Worm (Caenorhabditis elegans) whole organism, early embryonic: ENCODE results near the gene fbxa-78.
"Not testable (repeated sequence)": the region's sequence is repeated elsewhere in the genome, so short reads cannot be mapped to it uniquely, and the experiment has no call there.

Experiments used
- B0310.2 ChIP-seq: sonication (generic microtip); optimal IDR thresholded peaks from 2 replicates; lab custom pipeline; 2016; ENCODE audit warnings: mild to moderate bottlenecking, missing genetic modification characterization, missing compliant biosample characterization
- F13C5.2 ChIP-seq: sonication (generic microtip); optimal IDR thresholded peaks from 2 replicates; lab custom pipeline; 2017; ENCODE audit warnings: mild to moderate bottlenecking, missing genetic modification characterization, inconsistent platforms, missing compliant biosample characterization
- aly-1 ChIP-seq: sonication (generic microtip); optimal IDR thresholded peaks from 2 replicates; lab custom pipeline; 2016; ENCODE audit warnings: missing genetic modification characterization, missing compliant biosample characterization
- ama-1 ChIP-seq: fragments of 150-350 bp; optimal IDR thresholded peaks from 2 replicates; lab custom pipeline; 2014
- ceh-13 ChIP-seq: fragments of 200-800 bp; sonication (Bioruptor generic); optimal IDR thresholded peaks from 2 replicates; lab custom pipeline; 2018; ENCODE audit warnings: mild to moderate bottlenecking, missing genetic modification characterization, missing compliant biosample characterization
- ceh-36 ChIP-seq: sonication (generic microtip); optimal IDR thresholded peaks from 2 replicates; lab custom pipeline; 2016; ENCODE audit warnings: missing genetic modification characterization, inconsistent platforms, missing compliant biosample characterization
- ets-7 ChIP-seq: sonication (generic microtip); optimal IDR thresholded peaks from 2 replicates; lab custom pipeline; 2016; ENCODE audit warnings: missing genotype, missing genetic modification characterization, missing compliant biosample characterization
- flt-1 ChIP-seq: fragments of 200-800 bp; sonication (Bioruptor generic); IDR thresholded peaks from 2 replicates; pipeline ENCODE4 v1.3.6; 2022; ENCODE audit warnings: missing genetic modification characterization, missing compliant biosample characterization
- hmbx-1 ChIP-seq: sonication (generic microtip); optimal IDR thresholded peaks from 2 replicates; lab custom pipeline; 2016; ENCODE audit warnings: mild to moderate bottlenecking, missing genetic modification characterization, missing compliant biosample characterization
- hmg-4 ChIP-seq: fragments of 200-800 bp; sonication (Bioruptor generic); optimal IDR thresholded peaks from 2 replicates; lab custom pipeline; 2018; ENCODE audit warnings: mild to moderate bottlenecking, missing genetic modification characterization, missing compliant biosample characterization
- hnd-1 ChIP-seq: sonication (generic microtip); optimal IDR thresholded peaks from 2 replicates; lab custom pipeline; 2016; ENCODE audit warnings: missing genetic modification characterization, missing compliant biosample characterization
- pes-1 ChIP-seq: fragments of 200-800 bp; sonication (Bioruptor generic); IDR thresholded peaks from 2 replicates; pipeline ENCODE4 v1.3.6; 2022; ENCODE audit warnings: missing genetic modification reagents, missing genetic modification characterization, missing compliant biosample characterization
- scrt-1 ChIP-seq: fragments of 200-800 bp; sonication (Bioruptor generic); IDR thresholded peaks from 2 replicates; pipeline ENCODE4 v1.3.6; 2022; ENCODE audit warnings: missing genetic modification characterization, missing compliant biosample characterization
- sea-1 ChIP-seq: fragments of 200-800 bp; sonication (Bioruptor generic); conservative IDR thresholded peaks from 2 replicates; pipeline ENCODE4 v1.3.6; 2022; ENCODE audit warnings: missing genetic modification characterization, missing compliant biosample characterization
- tbx-11 ChIP-seq: fragments of 200-800 bp; sonication (Bioruptor generic); IDR thresholded peaks from 2 replicates; pipeline ENCODE4 v1.3.6; 2022; ENCODE audit warnings: missing genetic modification characterization, missing compliant biosample characterization
- tbx-37 ChIP-seq: fragments of 200-800 bp; sonication (Bioruptor generic); conservative IDR thresholded peaks from 2 replicates; pipeline ENCODE4 v1.3.6; 2022; ENCODE audit warnings: missing genetic modification reagents, missing genetic modification characterization, missing compliant biosample characterization
- tra-4 ChIP-seq: sonication (generic microtip); optimal IDR thresholded peaks from 2 replicates; lab custom pipeline; 2017; ENCODE audit warnings: missing genetic modification characterization, missing compliant biosample characterization

fbxa-78 gene

DNA sequence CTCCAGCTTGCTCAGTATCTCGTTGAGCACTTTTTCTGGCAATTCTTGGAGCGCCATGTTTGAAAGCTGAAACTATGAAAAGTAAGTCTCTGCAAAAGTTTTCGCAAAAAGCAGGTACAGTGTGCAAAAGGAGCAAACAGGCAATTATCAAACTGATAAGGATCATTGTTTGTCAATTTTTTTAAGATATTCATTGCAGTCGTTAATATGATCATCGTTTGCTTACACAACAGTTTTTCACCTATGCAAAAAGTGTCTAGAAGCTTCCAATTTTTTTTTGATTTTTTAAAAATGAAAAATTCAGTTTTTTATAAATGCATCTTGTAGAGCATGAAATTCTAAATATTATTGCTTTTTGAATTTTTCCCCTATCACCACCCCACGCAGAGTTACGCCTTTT, at the start of gene fbxa-78:
TSS of gene fbxa-78 (minus strand) at position 101 of the 400 bp plus-strand sequence.
- not testable (repeated sequence) for TF ChIP-seq tbx-11 (GFP tag; lab: Robert Waterston, UW); hnd-1 (tag; lab: Kevin White, UChicago); ama-1 (lab: Kevin White, UChicago)

- no peak for TF ChIP-seq ceh-36
- no peak for TF ChIP-seq aly-1 (tag; lab: Kevin White, UChicago)
- no peak for TF ChIP-seq F13C5.2 (tag; lab: Kevin White, UChicago)
- no peak for TF ChIP-seq B0310.2 (tag; lab: Kevin White, UChicago)
- TF ChIP-seq tbx-37 (GFP tag; lab: Robert Waterston, UW), result no peak
- TF ChIP-seq scrt-1 (GFP tag; lab: Robert Waterston, UW), result no peak
- TF ChIP-seq hnd-1 (tag; lab: Kevin White, UChicago), result no peak
These were observed 49.1 kb upstream of the fbxa-78 start for ce11 chrIII:1307333-1307732.

ce11 chrIII:1303414-1303813, 45.2 kb upstream of the fbxa-78 start, which contains the start of gene fbxa-75:
fbxa-75 (plus strand) TSS chrIII:1303714.
- TF ChIP-seq B0310.2 (tag; lab: Kevin White, UChicago) (no peak), ceh-36 (no peak), tbx-11 (GFP tag; lab: Robert Waterston, UW) (no peak), hnd-1 (tag; lab: Kevin White, UChicago) (no peak), tra-4 (tag; lab: Kevin White, UChicago) (no peak), ets-7 (tag; lab: Kevin White, UChicago) (no peak), sea-1 (no peak), hmg-4 (GFP tag; lab: Kevin White, UChicago) (no peak), aly-1 (tag; lab: Kevin White, UChicago) (no peak), ama-1 (lab: Kevin White, UChicago) (no peak), F13C5.2 (tag; lab: Kevin White, UChicago) (no peak), flt-1 (GFP tag; lab: Robert Waterston, UW) (no peak), pes-1 (GFP tag; lab: Robert Waterston, UW) (no peak), scrt-1 (GFP tag; lab: Robert Waterston, UW) (no peak), hmbx-1 (tag; lab: Kevin White, UChicago) (no peak)

DNA sequence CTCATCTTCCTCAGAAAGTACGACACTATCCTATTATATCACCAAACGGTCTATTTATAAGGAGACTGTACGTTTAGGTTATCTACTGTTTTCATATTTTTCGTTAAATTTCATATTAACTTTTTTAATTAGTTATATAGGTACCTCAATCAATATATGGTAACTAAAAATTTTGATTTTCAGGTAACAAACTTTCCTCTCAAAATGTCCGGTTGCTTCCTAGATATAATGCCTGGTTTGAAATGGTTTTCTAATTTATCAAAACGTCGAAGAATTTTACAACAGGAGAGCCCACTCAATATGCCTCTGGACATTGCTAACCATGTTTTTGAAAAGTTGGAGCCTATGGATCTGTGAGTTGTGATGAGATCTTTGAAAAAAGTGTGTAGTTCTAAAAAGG, 39.3 kb upstream of the fbxa-78 start, which contains the start of gene fbxa-28:
TSS of gene fbxa-28 (plus strand) at position 301 of the 400 bp plus-strand sequence.
- TF ChIP-seq aly-1 (tag; lab: Kevin White, UChicago) (no peak), hmbx-1 (tag; lab: Kevin White, UChicago) (no peak), flt-1 (GFP tag; lab: Robert Waterston, UW) (no peak), pes-1 (GFP tag; lab: Robert Waterston, UW) (no peak), tbx-11 (GFP tag; lab: Robert Waterston, UW) (no peak), scrt-1 (GFP tag; lab: Robert Waterston, UW) (no peak)

DNA sequence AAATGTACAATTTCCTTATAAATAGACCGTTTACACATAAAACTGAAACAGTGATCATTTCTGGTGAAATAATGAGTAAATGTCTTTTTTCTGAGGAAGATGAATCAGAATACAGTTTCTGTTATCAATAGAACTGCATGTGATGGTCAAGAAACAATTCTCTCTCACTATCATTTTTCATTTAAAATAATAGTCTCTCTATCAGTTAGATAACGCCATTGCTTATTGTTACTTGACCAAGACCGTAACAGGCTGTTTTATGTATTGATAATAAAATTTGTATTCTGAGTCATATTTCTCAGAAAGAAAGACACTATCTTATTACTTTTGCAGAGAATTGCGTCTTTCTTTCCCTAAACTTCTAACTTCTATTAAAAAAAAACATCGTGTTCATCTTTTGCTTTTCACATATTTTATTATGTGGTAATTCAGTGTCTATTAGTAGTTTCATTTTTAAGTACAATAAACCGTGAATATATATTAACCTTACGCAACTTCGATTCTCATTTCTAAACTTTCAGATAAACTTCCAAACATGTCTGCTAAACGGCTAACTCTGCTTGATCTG, 37.0 kb upstream of the fbxa-78 start, which contains the start of gene fbxa-35:
TSS of gene fbxa-35 (plus strand) at position 518 of the 568 bp plus-strand sequence.
- TF ChIP-seq hnd-1 (tag; lab: Kevin White, UChicago) (no peak), ets-7 (tag; lab: Kevin White, UChicago) (no peak)

DNA sequence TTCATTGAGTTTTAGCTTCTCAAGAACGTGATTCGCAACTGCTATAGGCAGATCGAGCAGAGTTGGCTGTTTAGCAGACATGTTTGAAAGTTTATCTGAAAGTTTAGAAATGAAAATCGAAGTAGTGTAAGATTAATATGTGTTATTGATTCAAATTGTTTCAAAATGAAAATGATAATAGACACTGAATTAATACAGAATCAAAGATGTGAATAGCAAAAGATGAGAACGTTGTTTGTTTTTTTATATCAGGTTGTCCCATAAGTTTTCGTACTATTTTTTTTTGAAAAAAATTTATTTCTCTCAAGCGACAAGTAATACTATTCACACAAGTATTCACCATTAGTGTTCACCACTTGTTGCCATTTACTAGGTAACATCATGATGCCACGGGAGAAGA, 34.9 kb upstream of the fbxa-78 start, which contains the start of gene fbxa-36:
TSS of gene fbxa-36 (minus strand) at position 101 of the 400 bp plus-strand sequence.
- TF ChIP-seq B0310.2 (tag; lab: Kevin White, UChicago) (no peak), ceh-36 (no peak), tbx-11 (GFP tag; lab: Robert Waterston, UW) (no peak), hmbx-1 (tag; lab: Kevin White, UChicago) (no peak), ceh-13 (GFP tag; lab: Kevin White, UChicago) (no peak), pes-1 (GFP tag; lab: Robert Waterston, UW) (no peak), tbx-37 (GFP tag; lab: Robert Waterston, UW) (no peak), ama-1 (lab: Kevin White, UChicago) (no peak), F13C5.2 (tag; lab: Kevin White, UChicago) (no peak), ets-7 (tag; lab: Kevin White, UChicago) (no peak), tra-4 (tag; lab: Kevin White, UChicago) (no peak), hmg-4 (GFP tag; lab: Kevin White, UChicago) (no peak), sea-1 (no peak), scrt-1 (GFP tag; lab: Robert Waterston, UW) (no peak), hnd-1 (tag; lab: Kevin White, UChicago) (no peak), flt-1 (GFP tag; lab: Robert Waterston, UW) (no peak), aly-1 (tag; lab: Kevin White, UChicago) (no peak)

DNA sequence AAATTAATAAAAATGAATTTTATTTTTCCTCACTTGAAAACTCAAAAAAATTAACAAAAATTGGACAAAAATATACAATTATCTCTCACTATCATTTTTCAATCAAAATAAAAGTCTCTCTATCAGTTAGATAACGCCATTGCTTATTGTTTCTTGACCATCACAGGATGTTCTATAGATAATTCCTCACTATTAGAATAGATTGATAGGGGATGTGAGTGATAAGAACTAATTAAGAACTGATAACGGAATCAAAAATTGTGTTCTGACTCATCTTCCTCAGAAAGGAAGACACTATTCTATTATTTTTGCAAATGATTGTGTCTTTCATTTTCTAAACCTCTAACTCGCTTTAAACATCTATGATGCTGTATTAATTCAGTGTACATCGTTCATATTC, 30.9 kb upstream of the fbxa-78 start:
- TF ChIP-seq scrt-1 (GFP tag; lab: Robert Waterston, UW) (no peak), ama-1 (lab: Kevin White, UChicago) (no peak), flt-1 (GFP tag; lab: Robert Waterston, UW) (no peak), ceh-36 (no peak), ceh-13 (GFP tag; lab: Kevin White, UChicago) (no peak), tra-4 (tag; lab: Kevin White, UChicago) (no peak), tbx-11 (GFP tag; lab: Robert Waterston, UW) (no peak), hmbx-1 (tag; lab: Kevin White, UChicago) (no peak), hnd-1 (tag; lab: Kevin White, UChicago) (no peak), aly-1 (tag; lab: Kevin White, UChicago) (no peak), tbx-37 (GFP tag; lab: Robert Waterston, UW) (no peak), B0310.2 (tag; lab: Kevin White, UChicago) (no peak), pes-1 (GFP tag; lab: Robert Waterston, UW) (no peak), hmg-4 (GFP tag; lab: Kevin White, UChicago) (no peak), ets-7 (tag; lab: Kevin White, UChicago) (no peak), F13C5.2 (tag; lab: Kevin White, UChicago) (no peak), sea-1 (no peak)
